Worm (Caenorhabditis elegans) whole organism, L4 larva: Measurements from ENCODE around the gene cav-1.

Experiments used
- F10B5.3 ChIP-seq: sonication (generic microtip); optimal IDR thresholded peaks from 2 replicates; lab custom pipeline; 2016; ENCODE audit warnings: mild to moderate bottlenecking, missing genetic modification characterization, missing compliant biosample characterization
- F26F4.8 ChIP-seq: fragments of 200-800 bp; sonication (Bioruptor generic); conservative IDR thresholded peaks from 2 replicates; pipeline ENCODE4 v1.3.6; 2022; ENCODE audit warnings: missing genetic modification characterization, missing compliant biosample characterization
- F44E2.7 ChIP-seq: fragments of 200-800 bp; sonication (Bioruptor generic); IDR thresholded peaks from 2 replicates; pipeline ENCODE4 v2.1.2; 2022; ENCODE audit warnings: missing genetic modification characterization, missing compliant biosample characterization
- Y105C5A.15 ChIP-seq: fragments of 200-800 bp; sonication (Bioruptor generic); IDR thresholded peaks from 2 replicates; pipeline ENCODE4 v1.3.6; 2022; ENCODE audit warnings: missing genetic modification characterization, missing compliant biosample characterization
- Y48G9A.11 ChIP-seq: fragments of 200-800 bp; sonication (Bioruptor generic); IDR thresholded peaks from 2 replicates; pipeline ENCODE4 v1.3.6; 2022; ENCODE audit warnings: missing genetic modification reagents, missing genetic modification characterization, missing compliant biosample characterization
- ZK546.5 ChIP-seq, 2 experiments: sonication (generic microtip); optimal IDR thresholded peaks; 2 replicates each; lab custom pipeline; 2017; ENCODE audit warnings: missing biosample characterization in 2 of 2, missing genetic modification characterization in 2 of 2
- attf-4 ChIP-seq: sonication (generic microtip); optimal IDR thresholded peaks from 3 replicates; lab custom pipeline; 2017; ENCODE audit warnings: missing biosample characterization, missing genetic modification characterization
- ces-1 ChIP-seq: fragments of 150-350 bp; sonication (generic microtip); optimal IDR thresholded peaks from 4 replicates; lab custom pipeline; 2014; ENCODE audit warnings: missing biosample characterization, missing genetic modification reagents, missing genetic modification characterization
- cey-2 ChIP-seq: sonication (generic microtip); optimal IDR thresholded peaks from 3 replicates; lab custom pipeline; 2017; ENCODE audit warnings: missing genetic modification characterization, mild to moderate bottlenecking, missing compliant biosample characterization, antibody characterized with exemption, borderline replicate concordance; ENCODE audit not compliant: insufficient read depth
- ctbp-1 ChIP-seq: fragments of 200-800 bp; sonication (Bioruptor generic); IDR thresholded peaks from 2 replicates; pipeline ENCODE4 v1.3.6; 2022; ENCODE audit warnings: missing genetic modification reagents, missing genetic modification characterization, missing compliant biosample characterization
- daf-16 ChIP-seq, 3 experiments: sonication (generic microtip); optimal IDR thresholded peaks; 2 replicates each; lab custom pipeline; 2016 to 2017; ENCODE audit warnings: missing genetic modification characterization in 3 of 3, missing genetic modification reagents in 3 of 3, mild to moderate bottlenecking in 2 of 3, missing compliant biosample characterization in 2 of 3, missing biosample characterization in 1 of 3, moderate library complexity in 1 of 3
- daf-8 ChIP-seq: fragments of 200-800 bp; sonication (Bioruptor generic); IDR thresholded peaks from 2 replicates; pipeline ENCODE4 v1.3.6; 2022; ENCODE audit warnings: missing genetic modification characterization, missing compliant biosample characterization
- dmd-6 ChIP-seq: fragments of 200-800 bp; sonication (Bioruptor generic); IDR thresholded peaks from 2 replicates; pipeline ENCODE4 v1.3.6; 2022; ENCODE audit warnings: missing genetic modification reagents, missing genetic modification characterization, missing compliant biosample characterization
- dpl-1 ChIP-seq: fragments of 150-350 bp; optimal IDR thresholded peaks from 2 replicates; lab custom pipeline; 2014; ENCODE audit warnings: missing biosample characterization, missing genetic modification reagents, missing genetic modification characterization
- dve-1 ChIP-seq: sonication (generic microtip); optimal IDR thresholded peaks from 2 replicates; lab custom pipeline; 2017; ENCODE audit warnings: antibody characterized with exemption, mild to moderate bottlenecking, missing genetic modification characterization, missing compliant biosample characterization; ENCODE audit not compliant: insufficient read depth
- egl-27 ChIP-seq: sonication (generic microtip); optimal IDR thresholded peaks from 3 replicates; lab custom pipeline; 2017; ENCODE audit warnings: missing biosample characterization, missing genetic modification reagents, missing genetic modification characterization
- fos-1 ChIP-seq: fragments of 150-350 bp; optimal IDR thresholded peaks from 2 replicates; lab custom pipeline; 2014; ENCODE audit warnings: missing biosample characterization, missing genetic modification characterization
- hif-1 ChIP-seq, 2 experiments: sonication (generic microtip); optimal IDR thresholded peaks; 2 replicates each; lab custom pipeline; 2016 to 2017; ENCODE audit warnings: missing compliant biosample characterization in 2 of 2, missing genetic modification characterization in 2 of 2, missing genetic modification reagents in 2 of 2, missing genotype in 2 of 2, mild to moderate bottlenecking in 1 of 2
- hlh-11 ChIP-seq: fragments of 200-800 bp; sonication (Bioruptor generic); optimal IDR thresholded peaks from 2 replicates; lab custom pipeline; 2018; ENCODE audit warnings: mild to moderate bottlenecking, missing genetic modification characterization, missing compliant biosample characterization
- hlh-30 ChIP-seq: sonication (generic microtip); optimal IDR thresholded peaks from 2 replicates; lab custom pipeline; 2017; ENCODE audit warnings: antibody characterized with exemption, mild to moderate bottlenecking, missing genetic modification characterization, missing compliant biosample characterization; ENCODE audit not compliant: insufficient read depth
- lim-7 ChIP-seq: fragments of 200-800 bp; sonication (Bioruptor generic); IDR thresholded peaks from 2 replicates; pipeline ENCODE4 v1.3.6; 2022; ENCODE audit warnings: missing genetic modification characterization, missing compliant biosample characterization
- lin-38 ChIP-seq: fragments of 200-800 bp; sonication (Bioruptor generic); IDR thresholded peaks from 2 replicates; pipeline ENCODE4 v1.3.6; 2022; ENCODE audit warnings: missing genetic modification reagents, missing genetic modification characterization, missing compliant biosample characterization
- lin-39 ChIP-seq: fragments of 150-350 bp; optimal IDR thresholded peaks from 2 replicates; lab custom pipeline; 2014; ENCODE audit warnings: missing biosample characterization, missing genetic modification reagents, missing genetic modification characterization
- lsy-2 ChIP-seq, 2 experiments: fragments of 150-350 bp in 1 of 2; sonication (generic microtip) in 1 of 2; optimal IDR thresholded peaks; 2 replicates each; lab custom pipeline; 2014 to 2017; ENCODE audit warnings: missing biosample characterization in 2 of 2, missing genetic modification characterization in 2 of 2
- mdl-1 ChIP-seq, 2 experiments: fragments of 150-350 bp in 1 of 2; sonication (generic microtip) in 1 of 2; optimal IDR thresholded peaks; 2 replicates each; lab custom pipeline; 2014 to 2017; ENCODE audit warnings: missing biosample characterization in 2 of 2, missing genetic modification characterization in 2 of 2
- mep-1 ChIP-seq: fragments of 150-350 bp; sonication (generic microtip); optimal IDR thresholded peaks from 3 replicates; lab custom pipeline; 2014; ENCODE audit warnings: missing biosample characterization, missing genetic modification characterization
- mes-2 ChIP-seq: sonication (generic microtip); optimal IDR thresholded peaks from 2 replicates; lab custom pipeline; 2016; ENCODE audit warnings: missing genotype, mild to moderate bottlenecking, missing genetic modification characterization, missing compliant biosample characterization; ENCODE audit not compliant: poor library complexity, severe bottlenecking
- nhr-11 ChIP-seq: fragments of 150-350 bp; optimal IDR thresholded peaks from 2 replicates; lab custom pipeline; 2014; ENCODE audit warnings: missing biosample characterization, missing genetic modification characterization
- nhr-25 ChIP-seq: sonication (generic microtip); optimal IDR thresholded peaks from 2 replicates; lab custom pipeline; 2017; ENCODE audit warnings: missing genetic modification characterization, mild to moderate bottlenecking, missing compliant biosample characterization, antibody characterized with exemption, moderate library complexity, borderline replicate concordance; ENCODE audit not compliant: insufficient read depth
- nhr-28 ChIP-seq: fragments of 150-350 bp; optimal IDR thresholded peaks from 2 replicates; lab custom pipeline; 2014; ENCODE audit warnings: missing biosample characterization, missing genetic modification characterization
- nhr-77 ChIP-seq: fragments of 150-350 bp; optimal IDR thresholded peaks from 2 replicates; lab custom pipeline; 2014; ENCODE audit warnings: missing biosample characterization, missing genetic modification characterization
- php-3 ChIP-seq: fragments of 200-800 bp; sonication (Bioruptor generic); IDR thresholded peaks from 2 replicates; pipeline ENCODE4 v1.3.6; 2022; ENCODE audit warnings: missing genetic modification reagents, missing genetic modification characterization, missing compliant biosample characterization
- pqm-1 ChIP-seq: sonication (generic microtip); optimal IDR thresholded peaks from 2 replicates; lab custom pipeline; 2017; ENCODE audit warnings: missing biosample characterization, missing genetic modification characterization
- saeg-2 ChIP-seq: fragments of 200-800 bp; sonication (Bioruptor generic); IDR thresholded peaks from 2 replicates; pipeline ENCODE4 v1.3.6; 2022; ENCODE audit warnings: missing genetic modification reagents, missing genetic modification characterization, missing compliant biosample characterization
- spr-3 ChIP-seq: fragments of 200-800 bp; sonication (Bioruptor generic); optimal IDR thresholded peaks from 2 replicates; lab custom pipeline; 2018; ENCODE audit warnings: mild to moderate bottlenecking, missing genetic modification characterization, missing compliant biosample characterization
- unc-130 ChIP-seq: sonication (generic microtip); optimal IDR thresholded peaks from 2 replicates; lab custom pipeline; 2016; ENCODE audit warnings: missing genetic modification reagents, missing genetic modification characterization, missing compliant biosample characterization
- unc-62 ChIP-seq, 3 experiments: fragments of 150-350 bp in 1 of 3; sonication (generic microtip); optimal IDR thresholded peaks in 2 of 3; peaks in 1 of 3; 1 replicate in 1 of 3; 2 replicates in 2 of 3; lab custom pipeline; 2014 to 2017; ENCODE audit warnings: missing biosample characterization in 3 of 3, missing genetic modification characterization in 3 of 3, missing genetic modification reagents in 3 of 3, missing genotype in 1 of 3
- zag-1 ChIP-seq: fragments of 150-350 bp; optimal IDR thresholded peaks from 2 replicates; lab custom pipeline; 2014; ENCODE audit warnings: missing biosample characterization, missing genetic modification characterization
- zfp-2 ChIP-seq: sonication (generic microtip); optimal IDR thresholded peaks from 2 replicates; lab custom pipeline; 2016; ENCODE audit warnings: mild to moderate bottlenecking, missing genetic modification characterization, missing compliant biosample characterization
- ztf-11 ChIP-seq: fragments of 150-350 bp; optimal IDR thresholded peaks from 2 replicates; lab custom pipeline; 2014; ENCODE audit warnings: missing biosample characterization, missing genetic modification characterization
- ztf-7 ChIP-seq: fragments of 150-350 bp; optimal IDR thresholded peaks from 2 replicates; lab custom pipeline; 2014; ENCODE audit warnings: missing biosample characterization, missing genetic modification characterization

cav-1 gene

DNA sequence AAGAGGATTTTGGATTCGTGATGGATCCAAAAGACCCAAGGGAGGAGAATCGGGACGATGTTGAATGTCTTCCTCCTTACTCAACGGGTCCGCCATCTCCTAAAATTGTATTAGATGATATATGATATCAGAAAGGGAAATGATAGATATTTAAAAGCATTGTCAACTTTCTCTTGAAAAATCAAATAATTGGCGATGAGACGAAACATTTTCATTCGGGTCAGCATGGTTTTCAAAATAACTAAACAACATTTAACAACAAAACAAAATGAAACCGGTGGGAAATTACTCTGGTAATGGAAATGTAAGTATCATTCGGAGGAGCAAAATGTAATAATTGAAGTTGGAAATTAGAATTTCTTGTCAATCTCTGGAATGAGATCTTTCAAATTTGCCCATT lies 24.2 kb downstream of the cav-1 start, which contains the start of gene pis-1:
Gene pis-1, minus strand, starts transcription at position 101 of the 400 bp plus-strand sequence.
- TF ChIP-seq F10B5.3 (tag; lab: Kevin White, UChicago): no peak
- TF ChIP-seq attf-4 (tag; lab: Kevin White, UChicago): no peak
- no peak for TF ChIP-seq ztf-11 (tag; lab: Kevin White, UChicago)
- TF ChIP-seq saeg-2 (GFP tag; lab: Robert Waterston, UW): no peak
- TF ChIP-seq ZK546.5 (tag; optimal IDR thresholded peaks at IDR 0.05; lab: Kevin White, UChicago): no peak

DNA sequence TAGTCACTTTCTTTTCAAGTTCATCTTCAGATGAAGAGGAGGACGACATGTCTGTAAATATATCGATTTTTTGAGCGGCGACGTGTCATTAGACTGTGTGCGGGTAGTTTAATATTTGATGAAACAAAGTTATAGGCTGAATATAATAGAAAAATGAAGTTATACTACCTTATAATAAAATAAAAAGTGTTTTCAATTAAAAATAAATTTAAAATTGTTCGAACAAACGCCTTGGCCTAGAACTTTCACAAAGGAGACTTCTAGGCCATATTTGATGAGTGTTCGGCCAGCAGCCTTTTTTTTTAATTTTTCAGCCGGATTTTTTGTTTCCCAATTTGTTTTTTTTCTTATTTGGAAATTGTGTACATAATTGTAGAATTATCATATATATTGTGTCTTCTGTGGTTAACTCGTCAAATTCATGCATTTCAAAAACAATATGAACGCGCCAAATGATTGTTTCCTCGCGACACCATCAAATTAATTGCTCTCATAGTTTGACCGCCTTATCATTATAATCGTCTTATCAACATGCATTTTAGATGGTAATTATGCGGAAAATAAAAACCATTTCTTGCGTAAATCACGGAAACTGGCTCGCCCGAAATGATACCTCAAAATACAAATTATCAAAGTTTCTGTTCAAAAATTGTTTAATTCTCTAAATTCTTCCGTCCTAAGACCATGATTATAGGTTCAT lies 25.1 kb downstream of the cav-1 start, which contains the start of gene T13F2.2:
Gene T13F2.2, minus strand, starts transcription at position 51 of the 700 bp plus-strand sequence.
- TF ChIP-seq unc-62 (GFP tag; optimal IDR thresholded peaks at IDR 0.05 in 1 of 2; lab: Kevin White, UChicago) (peak in 1 of 2 experiments; percentile 2), unc-62 (tag; optimal IDR thresholded peaks at IDR 0.05; lab: Kevin White, UChicago) (no peak), nhr-77 (tag; lab: Kevin White, UChicago) (peak; percentile 11), unc-130 (peak; percentile 46), daf-16 (GFP tag; optimal IDR thresholded peaks at IDR 0.05; lab: Kevin White, UChicago) (no peak), daf-16 (tag; optimal IDR thresholded peaks at IDR 0.05; lab: Kevin White, UChicago) (peak; percentile 86), pqm-1 (peak; percentile 86), ztf-7 (tag; lab: Kevin White, UChicago) (no peak), mes-2 (tag; lab: Kevin White, UChicago) (peak; percentile 73), lim-7 (no peak), egl-27 (no peak), dpl-1 (GFP tag; lab: Kevin White, UChicago) (peak; percentile 23), lsy-2 (tag; optimal IDR thresholded peaks at IDR 0.05; lab: Kevin White, UChicago) (peak in 1 of 2 experiments; percentile 15), dve-1 (tag; lab: Kevin White, UChicago) (peak; percentile 58), nhr-28 (tag; lab: Kevin White, UChicago) (peak; percentile 72), lin-38 (GFP tag; lab: Robert Waterston, UW) (0 out of 2 replicates have a peak, but pooled peaks have one; percentile 16), F10B5.3 (tag; lab: Kevin White, UChicago) (no peak), hif-1 (tag; optimal IDR thresholded peaks at IDR 0.05; lab: Kevin White, UChicago) (peak in 1 of 2 experiments; percentile 5), hlh-11 (tag; lab: Kevin White, UChicago) (peak; percentile 59), zfp-2 (tag; lab: Kevin White, UChicago) (no peak), php-3 (GFP tag; lab: Robert Waterston, UW) (peak; percentile 95), lin-39 (tag; lab: Kevin White, UChicago) (no peak), zag-1 (tag; lab: Kevin White, UChicago) (no peak), spr-3 (GFP tag; lab: Kevin White, UChicago) (no peak), dmd-6 (GFP tag; lab: Robert Waterston, UW) (peak; percentile 70; the same call in 1 of the 2 replicates)
- TF ChIP-seq, all 104 proteins: peak for 15

DNA sequence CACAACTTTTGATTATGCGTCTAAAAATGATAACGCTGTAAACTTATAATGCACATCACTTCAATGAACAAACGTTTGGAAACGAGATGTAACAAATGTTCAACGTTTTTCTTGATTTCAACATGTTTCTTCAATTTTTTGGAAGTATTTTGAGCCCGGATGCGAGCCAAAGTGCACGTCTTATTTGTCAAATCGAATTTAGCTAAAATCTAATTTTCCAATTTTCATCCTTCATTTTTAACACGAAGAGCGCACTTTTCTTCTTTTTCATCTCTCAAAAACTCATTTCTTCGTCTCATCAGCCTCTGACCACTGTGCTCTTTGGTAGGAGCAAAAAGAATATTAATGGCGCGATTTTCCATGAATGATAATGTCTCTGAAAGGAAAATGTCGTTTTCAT lies 26.0 kb downstream of the cav-1 start:
- TF ChIP-seq ces-1 (GFP tag; lab: Kevin White, UChicago) (peak; percentile 92), F44E2.7 (no peak), dmd-6 (GFP tag; lab: Robert Waterston, UW) (0 out of 2 replicates have a peak, but pooled peaks have one; percentile 37), daf-16 (GFP tag; optimal IDR thresholded peaks at IDR 0.05; lab: Kevin White, UChicago) (no peak), daf-16 (tag; optimal IDR thresholded peaks at IDR 0.05; lab: Kevin White, UChicago) (peak; percentile 32), mes-2 (tag; lab: Kevin White, UChicago) (peak; percentile 4), hlh-30 (tag; lab: Kevin White, UChicago) (peak; percentile 27), ctbp-1 (GFP tag; lab: Robert Waterston, UW) (peak; percentile 61; the same call in 1 of the 2 replicates), lim-7 (no peak)

DNA sequence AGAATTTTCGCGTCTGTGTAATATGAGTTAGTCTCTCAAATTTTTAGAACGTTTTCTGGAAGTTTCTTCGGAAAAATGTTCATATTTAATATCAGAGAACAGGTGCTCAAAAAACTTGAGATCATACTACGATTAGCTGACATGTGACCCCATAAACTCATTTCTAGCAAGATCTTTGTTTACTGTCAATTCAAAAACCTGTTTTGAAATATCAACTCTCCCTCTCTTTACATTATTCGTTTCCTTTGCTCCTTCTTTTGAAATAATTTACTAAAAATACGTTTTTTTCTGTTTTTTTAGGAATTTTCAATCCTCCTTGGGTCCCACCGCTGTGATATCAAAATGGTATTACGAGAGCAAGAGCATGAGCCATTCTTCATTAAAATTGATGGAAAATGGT lies 26.8 kb downstream of the cav-1 start, which contains the start of gene fat-4:
Gene fat-4, plus strand, starts transcription at position 301 of the 400 bp plus-strand sequence.
- TF ChIP-seq fos-1 (tag; lab: Kevin White, UChicago) (no peak), nhr-25 (tag; lab: Kevin White, UChicago) (no peak), cey-2 (no peak), ctbp-1 (GFP tag; lab: Robert Waterston, UW) (no peak), hlh-30 (tag; lab: Kevin White, UChicago) (no peak), dpl-1 (GFP tag; lab: Kevin White, UChicago) (no peak), nhr-11 (tag; lab: Kevin White, UChicago) (no peak), daf-8 (GFP tag; lab: Robert Waterston, UW) (no peak), mdl-1 (tag; optimal IDR thresholded peaks at IDR 0.05; lab: Kevin White, UChicago) (no peak), daf-16 (GFP tag; optimal IDR thresholded peaks at IDR 0.05; lab: Kevin White, UChicago) (no peak), daf-16 (tag; optimal IDR thresholded peaks at IDR 0.05; lab: Kevin White, UChicago) (no peak), spr-3 (GFP tag; lab: Kevin White, UChicago) (no peak), Y48G9A.11 (no peak), F26F4.8 (GFP tag; lab: Robert Waterston, UW) (no peak), Y105C5A.15 (no peak), mep-1 (no peak)
